Fruit fly (Drosophila melanogaster): ENCODE measurements around the gene Wnt10.

The Wnt10 gene

DNA sequence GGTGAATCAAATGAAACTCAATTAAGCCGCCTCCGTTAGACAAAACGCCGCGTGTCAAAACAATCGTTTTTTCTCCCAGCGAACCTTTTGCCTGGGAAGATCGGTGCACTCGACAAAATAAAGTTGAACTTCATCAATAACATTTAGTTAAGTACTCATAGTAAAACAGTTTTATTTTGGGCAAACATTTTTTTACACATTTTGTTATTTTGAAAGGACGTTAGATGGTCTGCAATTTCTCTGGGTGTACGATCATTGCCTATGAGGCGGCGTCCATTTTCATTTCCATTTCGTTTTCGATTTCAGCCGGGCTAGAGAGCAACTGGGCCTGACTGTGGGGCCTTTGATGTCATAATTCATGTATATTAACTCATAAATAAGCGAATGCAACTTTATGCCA, 36.8 kb upstream of the Wnt10 start:
- no peak for TF ChIP-seq CG12605 (GFP tag; IDR thresholded peaks at IDR 0.05)
- no peak for TF ChIP-seq CG10348 (GFP tag; IDR thresholded peaks at IDR 0.05)
- peak; percentile 24 for TF ChIP-seq CG14655 (GFP tag; optimal IDR thresholded peaks at IDR 0.05)
- TF ChIP-seq CG32121 (GFP tag; IDR thresholded peaks at IDR 0.05) = no peak
- peak; percentile 66; the same call in 2 of the 3 replicates for TF ChIP-seq fd96Ca (GFP tag; IDR thresholded peaks at IDR 0.05)
- peak; percentile 24 for TF ChIP-seq CG8159 (tag; optimal IDR thresholded peaks at IDR 0.05)
- no peak for TF ChIP-seq CG13204 (GFP tag; optimal IDR thresholded peaks at IDR 0.05)
- TF ChIP-seq Snoo (tag; optimal IDR thresholded peaks at IDR 0.05) = no peak
- no peak for TF ChIP-seq gl (tag; optimal IDR thresholded peaks at IDR 0.05)
- peak; percentile 23 for TF ChIP-seq CG17806 (tag; optimal IDR thresholded peaks at IDR 0.05)
- TF ChIP-seq CG4496 (GFP tag; IDR thresholded peaks at IDR 0.05) = peak; percentile 80
- peak; percentile 50 for TF ChIP-seq Ets98B (GFP tag; IDR thresholded peaks at IDR 0.05)
- TF ChIP-seq CG9948 (tag; optimal IDR thresholded peaks at IDR 0.05) = no peak
- TF ChIP-seq D1 (tag; optimal IDR thresholded peaks at IDR 0.05) = no peak

dm6 chr2L:7332780-7333179, 30.4 kb upstream of the Wnt10 start:
- TF ChIP-seq EcR (GFP tag; optimal IDR thresholded peaks at IDR 0.05) (no peak), D1 (tag; optimal IDR thresholded peaks at IDR 0.05) (no peak), CG9948 (tag; optimal IDR thresholded peaks at IDR 0.05) (no peak), Snoo (tag; optimal IDR thresholded peaks at IDR 0.05) (no peak), CG10348 (GFP tag; IDR thresholded peaks at IDR 0.05) (no peak), CG12605 (GFP tag; IDR thresholded peaks at IDR 0.05) (no peak), CG32121 (GFP tag; IDR thresholded peaks at IDR 0.05) (0 out of 2 replicates have a peak, but pooled peaks have one; percentile 26), CG13204 (GFP tag; optimal IDR thresholded peaks at IDR 0.05) (no peak)

DNA sequence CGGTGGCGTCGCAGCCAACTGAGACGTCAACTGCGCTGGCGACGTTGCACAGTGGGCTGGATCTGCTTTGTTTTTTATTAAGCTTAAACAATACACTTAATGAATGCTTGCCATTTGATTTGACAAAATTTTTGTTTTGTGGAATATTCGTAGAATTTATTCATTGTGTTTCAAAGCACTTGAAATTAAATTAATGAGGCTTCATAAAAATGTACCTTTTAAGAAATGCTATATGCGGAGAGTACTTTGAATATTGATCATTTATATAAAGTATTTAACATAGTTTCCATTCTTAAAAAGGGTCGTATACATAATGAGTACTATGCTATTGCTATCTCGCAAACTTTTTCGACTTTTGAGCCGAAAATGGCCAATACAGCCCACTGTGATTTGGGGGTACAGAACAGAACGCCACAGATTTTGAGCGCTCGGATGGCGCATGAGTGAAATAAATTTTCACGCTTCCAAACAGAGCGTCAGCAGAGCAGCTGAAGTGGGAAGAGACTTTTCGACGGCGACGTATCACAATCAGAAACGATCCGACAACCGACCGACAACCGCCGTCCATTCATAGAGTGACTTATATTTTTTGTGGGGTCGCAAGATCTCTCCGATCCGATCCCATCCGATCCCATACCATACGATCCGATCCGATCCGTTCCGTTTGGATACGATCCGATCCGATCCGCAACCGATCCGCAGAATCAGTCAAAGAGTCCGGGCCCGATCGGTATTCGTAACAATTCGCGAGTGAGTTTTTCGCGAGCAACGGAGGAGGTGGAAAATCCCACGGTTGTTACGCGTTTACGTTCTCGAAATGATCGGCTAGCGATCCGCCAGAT, 29.8 kb upstream of the Wnt10 start, which contains the start of gene Wnt6:
TSS of gene Wnt6 (plus strand) at position 531 of the 842 bp plus-strand sequence.
- TF ChIP-seq CG12605 (GFP tag; IDR thresholded peaks at IDR 0.05) = no peak
- peak; percentile 26 for TF ChIP-seq CG14655 (GFP tag; optimal IDR thresholded peaks at IDR 0.05)
- TF ChIP-seq CG13204 (GFP tag; optimal IDR thresholded peaks at IDR 0.05) = no peak
- no peak for TF ChIP-seq CG9948 (tag; optimal IDR thresholded peaks at IDR 0.05)
- 0 out of 3 replicates have a peak, but pooled peaks have one; percentile 9 for TF ChIP-seq CG4496 (GFP tag; IDR thresholded peaks at IDR 0.05)
- no peak for TF ChIP-seq fd96Ca (GFP tag; IDR thresholded peaks at IDR 0.05)
- TF ChIP-seq CG34367 (tag; optimal IDR thresholded peaks at IDR 0.05) = no peak
- TF ChIP-seq Pif1B (GFP tag; optimal IDR thresholded peaks at IDR 0.05) = no peak
- TF ChIP-seq rn (GFP tag; IDR thresholded peaks at IDR 0.05) = no peak
- peak; percentile 10 for TF ChIP-seq CG15710 (tag; optimal IDR thresholded peaks at IDR 0.05)
- TF ChIP-seq Pif1A (GFP tag; optimal IDR thresholded peaks at IDR 0.05) = peak; percentile 23

DNA sequence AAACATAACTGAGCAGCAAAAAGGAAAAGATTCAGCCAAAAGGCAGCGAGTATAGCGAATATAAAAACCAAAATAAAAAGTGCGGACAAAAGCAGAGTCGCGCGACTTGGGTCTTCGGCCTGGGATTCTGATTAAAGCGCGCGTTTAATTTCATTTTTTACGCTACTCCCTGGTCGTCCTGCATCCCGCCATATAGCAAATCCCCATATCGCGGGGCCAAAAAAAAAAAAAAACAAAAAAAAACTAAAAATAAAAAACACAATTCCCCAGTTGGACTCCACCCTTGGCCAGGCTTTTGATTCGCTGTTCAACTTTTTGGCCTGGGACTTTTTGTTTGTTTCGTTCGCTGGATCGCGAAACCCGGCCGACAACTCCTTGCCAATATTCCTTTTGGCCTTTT, 29.0 kb upstream of the Wnt10 start:
- TF ChIP-seq gl (tag; optimal IDR thresholded peaks at IDR 0.05) (peak; percentile 2), CG34367 (tag; optimal IDR thresholded peaks at IDR 0.05) (no peak), CG9948 (tag; optimal IDR thresholded peaks at IDR 0.05) (no peak), Pif1B (GFP tag; optimal IDR thresholded peaks at IDR 0.05) (peak; percentile 70), CG8159 (tag; optimal IDR thresholded peaks at IDR 0.05) (peak; percentile 49), CG4496 (GFP tag; IDR thresholded peaks at IDR 0.05) (0 out of 3 replicates have a peak, but pooled peaks have one; percentile 12), rn (GFP tag; IDR thresholded peaks at IDR 0.05) (no peak), CG12605 (GFP tag; IDR thresholded peaks at IDR 0.05) (peak; percentile 21; the same call in 1 of the 2 replicates), Snoo (tag; optimal IDR thresholded peaks at IDR 0.05) (peak; percentile 47), CG32121 (GFP tag; IDR thresholded peaks at IDR 0.05) (no peak), CG13204 (GFP tag; optimal IDR thresholded peaks at IDR 0.05) (peak; percentile 31), Pif1A (GFP tag; optimal IDR thresholded peaks at IDR 0.05) (peak; percentile 65), CG17806 (tag; optimal IDR thresholded peaks at IDR 0.05) (peak; percentile 8)

DNA sequence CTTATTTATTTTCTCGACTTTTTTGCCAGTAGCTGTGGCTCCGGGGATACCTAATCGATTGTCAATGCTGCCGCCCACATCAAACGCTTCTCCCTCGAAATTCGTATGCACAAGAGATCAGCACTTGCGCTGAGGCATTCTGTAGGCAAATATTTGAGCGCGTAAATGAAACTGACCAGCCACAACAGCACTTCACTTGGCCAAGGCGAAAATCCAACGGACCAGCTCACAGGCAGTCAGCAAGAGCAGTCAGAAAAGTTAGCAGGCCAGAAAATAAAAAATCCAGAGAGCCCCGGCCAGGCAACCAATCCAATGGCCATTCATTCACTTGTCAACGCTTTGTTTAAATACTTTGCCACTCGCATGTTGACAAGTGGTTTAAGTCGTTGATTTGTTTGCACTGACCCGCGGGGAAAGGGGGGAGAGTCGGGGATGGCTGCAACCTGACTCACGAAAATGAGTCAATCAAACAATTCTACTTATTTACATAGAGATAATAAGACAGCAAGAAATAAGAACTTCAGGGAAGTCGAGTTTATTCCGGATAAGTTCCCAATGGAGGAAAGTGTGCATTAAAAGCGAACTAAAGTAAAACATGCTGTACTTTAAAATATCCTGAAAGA, 23.7 kb upstream of the Wnt10 start:
- TF ChIP-seq CG10348 (GFP tag; IDR thresholded peaks at IDR 0.05) (no peak), CG4496 (GFP tag; IDR thresholded peaks at IDR 0.05) (0 out of 3 replicates have a peak, but pooled peaks have one; percentile 14)

DNA sequence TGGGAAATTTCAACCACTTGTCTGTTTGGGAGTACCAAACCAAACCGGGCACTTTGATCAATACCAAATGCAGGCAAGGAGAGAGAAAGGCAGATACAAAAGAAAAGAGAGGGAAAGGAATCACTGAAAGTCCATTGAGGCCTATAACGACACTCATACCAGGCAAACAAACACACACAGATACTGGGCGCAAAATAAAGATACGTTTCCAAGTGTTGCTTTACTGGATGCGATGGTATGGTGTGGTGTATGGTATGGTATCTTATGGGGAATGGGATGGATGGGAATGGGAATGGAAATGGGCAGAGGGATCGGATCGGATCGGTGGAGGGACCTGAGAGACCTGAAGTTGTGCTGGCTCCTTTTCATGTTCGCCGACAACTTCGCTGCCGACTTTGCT, 23.0 kb upstream of the Wnt10 start:
- no peak for TF ChIP-seq gl (tag; optimal IDR thresholded peaks at IDR 0.05)
- TF ChIP-seq CG8159 (tag; optimal IDR thresholded peaks at IDR 0.05) = no peak
- peak; percentile 1 for TF ChIP-seq CG13204 (GFP tag; optimal IDR thresholded peaks at IDR 0.05)
- no peak for TF ChIP-seq Snoo (tag; optimal IDR thresholded peaks at IDR 0.05)
- TF ChIP-seq Ets98B (GFP tag; IDR thresholded peaks at IDR 0.05) = no peak

DNA sequence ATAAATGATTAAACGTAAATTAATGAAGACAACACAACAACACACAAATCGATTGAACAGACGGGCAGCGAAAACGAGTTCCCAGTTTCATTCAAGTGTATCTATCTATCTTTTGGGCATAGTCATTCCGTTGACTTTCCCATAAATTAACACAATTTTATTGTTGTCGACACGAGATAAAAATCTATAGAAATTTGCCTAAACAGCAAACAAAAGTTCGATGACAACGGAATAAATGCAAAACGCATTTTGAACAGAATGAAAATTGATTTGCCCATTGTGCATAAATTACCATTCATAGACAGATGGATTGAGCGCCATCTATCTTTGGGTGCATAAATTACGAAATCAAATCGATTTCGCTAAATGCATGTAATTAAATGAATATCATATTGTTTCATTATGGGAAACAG, 10.4 kb upstream of the Wnt10 start:
- TF ChIP-seq CG8159 (tag; optimal IDR thresholded peaks at IDR 0.05) (no peak), CG4496 (GFP tag; IDR thresholded peaks at IDR 0.05) (no peak), Snoo (tag; optimal IDR thresholded peaks at IDR 0.05) (no peak), CG13204 (GFP tag; optimal IDR thresholded peaks at IDR 0.05) (no peak), CG15710 (tag; optimal IDR thresholded peaks at IDR 0.05) (no peak), CG9948 (tag; optimal IDR thresholded peaks at IDR 0.05) (no peak), rn (GFP tag; IDR thresholded peaks at IDR 0.05) (no peak), CG14655 (GFP tag; optimal IDR thresholded peaks at IDR 0.05) (no peak), CG32121 (GFP tag; IDR thresholded peaks at IDR 0.05) (no peak), Pif1B (GFP tag; optimal IDR thresholded peaks at IDR 0.05) (no peak), D1 (tag; optimal IDR thresholded peaks at IDR 0.05) (no peak), Pif1A (GFP tag; optimal IDR thresholded peaks at IDR 0.05) (no peak), CG34367 (tag; optimal IDR thresholded peaks at IDR 0.05) (no peak), fd96Ca (GFP tag; IDR thresholded peaks at IDR 0.05) (no peak)

Data from whole organism, pupa.